Fruit fly (Drosophila melanogaster): ENCODE results near the gene Las.
A peak's percentile ranks its signal among the peaks of the same experiment; 100 is the strongest.

Gene Las

dm6 chr3L:20395257-20395909 lies 36.8 kb downstream of the Las start (continued):
- TF ChIP-seq nom (GFP tag; optimal IDR thresholded peaks at IDR 0.05) (no peak), tin (GFP tag; optimal IDR thresholded peaks at IDR 0.05) (no peak), CG10431 (GFP tag; optimal IDR thresholded peaks at IDR 0.05) (peak; percentile 63), NFAT (GFP tag; IDR thresholded peaks at IDR 0.05) (peak; percentile 29), eve (GFP tag; optimal IDR thresholded peaks at IDR 0.05) (no peak), BEAF-32 (GFP tag; optimal IDR thresholded peaks at IDR 0.05) (no peak), Hr3 (GFP tag; optimal IDR thresholded peaks at IDR 0.05) (peak; percentile 48), gcm (GFP tag; optimal IDR thresholded peaks at IDR 0.05) (no peak), nerfin-2 (GFP tag; IDR thresholded peaks at IDR 0.05; ENCODE audit: partially characterized antibody) (no peak), bsh (GFP tag; optimal IDR thresholded peaks at IDR 0.05) (no peak), E2f2 (GFP tag; IDR thresholded peaks at IDR 0.05) (no peak), p53 (GFP tag; optimal IDR thresholded peaks at IDR 0.05) (no peak), CG10274 (GFP tag; optimal IDR thresholded peaks at IDR 0.05) (peak; percentile 13), CG13624 (GFP tag; optimal IDR thresholded peaks at IDR 0.05) (peak; percentile 85), Dbx (GFP tag; IDR thresholded peaks at IDR 0.05) (0 out of 3 replicates have a peak, but pooled peaks have one; percentile 46), jing (GFP tag; optimal IDR thresholded peaks at IDR 0.05) (no peak), CG10565 (GFP tag; optimal IDR thresholded peaks at IDR 0.05) (no peak), BtbVII (GFP tag; optimal IDR thresholded peaks at IDR 0.05) (peak; percentile 65), ham (GFP tag; IDR thresholded peaks at IDR 0.05) (no peak), yki (optimal IDR thresholded peaks at IDR 0.05) (no peak), CG2889 (GFP tag; IDR thresholded peaks at IDR 0.05) (no peak), tap (tag; optimal IDR thresholded peaks at IDR 0.05) (no peak), bigmax (GFP tag; optimal IDR thresholded peaks at IDR 0.05) (no peak), wor (GFP tag; IDR thresholded peaks at IDR 0.05) (no peak), zen (tag; optimal IDR thresholded peaks at IDR 0.05) (no peak), ewg (GFP tag; optimal IDR thresholded peaks at IDR 0.05) (no peak), CG3281 (GFP tag; optimal IDR thresholded peaks at IDR 0.05) (peak; percentile 62), Lim3 (GFP tag; IDR thresholded peaks at IDR 0.05) (no peak), trh (GFP tag; optimal IDR thresholded peaks at IDR 0.05) (no peak), Max (GFP tag; optimal IDR thresholded peaks at IDR 0.05) (peak; percentile 47), nau (GFP tag; optimal IDR thresholded peaks at IDR 0.05) (no peak), CG9797 (GFP tag; optimal IDR thresholded peaks at IDR 0.05) (no peak), CG2120 (GFP tag; optimal IDR thresholded peaks at IDR 0.05) (peak; percentile 90), CG14441 (GFP tag; IDR thresholded peaks at IDR 0.05) (peak; percentile 28; the same call in 1 of the 2 replicates), dan (GFP tag; IDR thresholded peaks at IDR 0.05) (no peak), CG12104 (GFP tag; optimal IDR thresholded peaks at IDR 0.05) (no peak), gcm2 (GFP tag; optimal IDR thresholded peaks at IDR 0.05) (no peak), Awh (GFP tag; IDR thresholded peaks at IDR 0.05) (no peak), CG32767 (GFP tag; IDR thresholded peaks at IDR 0.05) (no peak), CG7987 (GFP tag; optimal IDR thresholded peaks at IDR 0.05) (peak; percentile 44), CG5245 (GFP tag; optimal IDR thresholded peaks at IDR 0.05) (no peak), ems (GFP tag; optimal IDR thresholded peaks at IDR 0.05) (peak; percentile 12), CG3726 (GFP tag; IDR thresholded peaks at IDR 0.05) (no peak), Elba2 (GFP tag; optimal IDR thresholded peaks at IDR 0.05) (no peak), mld (GFP tag; IDR thresholded peaks at IDR 0.05; ENCODE audit: partially characterized antibody) (no peak), danr (GFP tag; IDR thresholded peaks at IDR 0.05) (no peak), tna (GFP tag; IDR thresholded peaks at IDR 0.05; ENCODE audit: partially characterized antibody) (no peak), her (GFP tag; optimal IDR thresholded peaks at IDR 0.05) (no peak), CG8388 (GFP tag; optimal IDR thresholded peaks at IDR 0.05) (no peak), zen2 (GFP tag; IDR thresholded peaks at IDR 0.05; ENCODE audit: partially characterized antibody) (no peak), CG3847 (GFP tag; IDR thresholded peaks at IDR 0.05) (no peak)

Data from whole organism, embryonic.